Fruit fly (Drosophila melanogaster): Measurements from ENCODE around the gene mei-41.

mei-41 gene

dm6 chrX:16391397-16391796 lies at the start of gene mei-41, which contains the start of gene TH1 (continued):
- TF ChIP-seq CG2202 (tag; optimal IDR thresholded peaks at IDR 0.05) = peak; percentile 51
- no peak for TF ChIP-seq CG7556 (GFP tag; optimal IDR thresholded peaks at IDR 0.05)
- no peak for TF ChIP-seq nom (GFP tag; optimal IDR thresholded peaks at IDR 0.05)
- peak; percentile 75 for TF ChIP-seq Spps (tag; optimal IDR thresholded peaks at IDR 0.05)
- TF ChIP-seq Hmx (GFP tag; optimal IDR thresholded peaks at IDR 0.05) = no peak
- TF ChIP-seq Six4 (GFP tag; optimal IDR thresholded peaks at IDR 0.05) = peak; percentile 63
- TF ChIP-seq CG1792 (GFP tag; optimal IDR thresholded peaks at IDR 0.05) = no peak
- TF ChIP-seq CG6854 (GFP tag; optimal IDR thresholded peaks at IDR 0.05) = peak; percentile 37
- TF ChIP-seq CoRest (tag; optimal IDR thresholded peaks at IDR 0.05) = peak; percentile 96
- peak; percentile 65; the same call in 1 of the 2 replicates for TF ChIP-seq dimm (GFP tag; IDR thresholded peaks at IDR 0.05)
- TF ChIP-seq ranshi (GFP tag; IDR thresholded peaks at IDR 0.05) = peak; percentile 97
- TF ChIP-seq inv (GFP tag; IDR thresholded peaks at IDR 0.05; ENCODE audit: partially characterized antibody) = 0 out of 2 replicates have a peak, but pooled peaks have one; percentile 22
- peak; percentile 82 for TF ChIP-seq Lim3 (GFP tag; IDR thresholded peaks at IDR 0.05)
- TF ChIP-seq CG10274 (GFP tag; optimal IDR thresholded peaks at IDR 0.05) = peak; percentile 19
- peak; percentile 97 for TF ChIP-seq CG7372 (GFP tag; IDR thresholded peaks at IDR 0.05)
- peak; percentile 92 for TF ChIP-seq CG11695 (GFP tag; IDR thresholded peaks at IDR 0.05)
- peak; percentile 75 for TF ChIP-seq CG7271 (tag; optimal IDR thresholded peaks at IDR 0.05)
- peak; percentile 72 for TF ChIP-seq trh (GFP tag; optimal IDR thresholded peaks at IDR 0.05)
- TF ChIP-seq CG15011 (GFP tag; optimal IDR thresholded peaks at IDR 0.05) = no peak
- peak; percentile 90 for TF ChIP-seq CG30403 (GFP tag; optimal IDR thresholded peaks at IDR 0.05)
- no peak for TF ChIP-seq zf30C (GFP tag; optimal IDR thresholded peaks at IDR 0.05)
- TF ChIP-seq cas (GFP tag; IDR thresholded peaks at IDR 0.05) = peak; percentile 90
- peak; percentile 54 for TF ChIP-seq CG3995 (GFP tag; optimal IDR thresholded peaks at IDR 0.05)
- TF ChIP-seq CG14014 (GFP tag; IDR thresholded peaks at IDR 0.05) = peak; percentile 96
- TF ChIP-seq corto (GFP tag; optimal IDR thresholded peaks at IDR 0.05) = no peak
- no peak for TF ChIP-seq Asciz (GFP tag; optimal IDR thresholded peaks at IDR 0.05)
- TF ChIP-seq prd (optimal IDR thresholded peaks at IDR 0.05) = no peak
- peak; percentile 98 for TF ChIP-seq prd (GFP tag; IDR thresholded peaks at IDR 0.05)
- peak; percentile 93 for TF ChIP-seq danr (GFP tag; IDR thresholded peaks at IDR 0.05)
- peak; percentile 13 for TF ChIP-seq Mes4 (GFP tag; optimal IDR thresholded peaks at IDR 0.05)
- no peak for TF ChIP-seq da (GFP tag; optimal IDR thresholded peaks at IDR 0.05)
- TF ChIP-seq Bdp1 (GFP tag; optimal IDR thresholded peaks at IDR 0.05) = peak; percentile 48
- peak; percentile 89 for TF ChIP-seq Xbp1 (GFP tag; optimal IDR thresholded peaks at IDR 0.05)
- TF ChIP-seq croc (GFP tag; conservative IDR thresholded peaks at IDR 0.05) = peak; percentile 96
- TF ChIP-seq HLH3B (GFP tag; IDR thresholded peaks at IDR 0.05) = peak; percentile 96
- TF ChIP-seq eve (GFP tag; optimal IDR thresholded peaks at IDR 0.05) = no peak
- TF ChIP-seq luna (GFP tag; optimal IDR thresholded peaks at IDR 0.05) = no peak
- peak; percentile 88 for TF ChIP-seq Oli (tag; optimal IDR thresholded peaks at IDR 0.05)
- no peak for TF ChIP-seq nerfin-2 (GFP tag; IDR thresholded peaks at IDR 0.05; ENCODE audit: partially characterized antibody)
- no peak for TF ChIP-seq ERR (GFP tag; optimal IDR thresholded peaks at IDR 0.05)
- peak; percentile 66 for TF ChIP-seq HLH54F (GFP tag; optimal IDR thresholded peaks at IDR 0.05)
- TF ChIP-seq CG14860 (GFP tag; IDR thresholded peaks at IDR 0.05; ENCODE audit: partially characterized antibody) = 0 out of 3 replicates have a peak, but pooled peaks have one; percentile 21
- TF ChIP-seq CG7745 (tag; optimal IDR thresholded peaks at IDR 0.05) = no peak
- peak; percentile 7 for TF ChIP-seq CG8944 (GFP tag; optimal IDR thresholded peaks at IDR 0.05)
- TF ChIP-seq ken (GFP tag; IDR thresholded peaks at IDR 0.05) = peak; percentile 96
- peak; percentile 91 for TF ChIP-seq CG1602 (GFP tag; optimal IDR thresholded peaks at IDR 0.05)
- TF ChIP-seq mirr (GFP tag; optimal IDR thresholded peaks at IDR 0.05) = no peak
- peak; percentile 93 for TF ChIP-seq Atf6 (GFP tag; IDR thresholded peaks at IDR 0.05)
- TF ChIP-seq HLH4C (GFP tag; IDR thresholded peaks at IDR 0.05; ENCODE audit: partially characterized antibody) = peak; percentile 43; the same call in 1 of the 3 replicates
- TF ChIP-seq E2f1 (GFP tag; IDR thresholded peaks at IDR 0.05) = peak; percentile 95
- peak; percentile 84 for TF ChIP-seq sens-2 (GFP tag; IDR thresholded peaks at IDR 0.05)
- no peak for TF ChIP-seq lbe (GFP tag; optimal IDR thresholded peaks at IDR 0.05)

Measured in whole organism, embryonic.